Worm (Caenorhabditis elegans): ENCODE measurements around the gene F33H12.7.

F33H12.7 gene

DNA sequence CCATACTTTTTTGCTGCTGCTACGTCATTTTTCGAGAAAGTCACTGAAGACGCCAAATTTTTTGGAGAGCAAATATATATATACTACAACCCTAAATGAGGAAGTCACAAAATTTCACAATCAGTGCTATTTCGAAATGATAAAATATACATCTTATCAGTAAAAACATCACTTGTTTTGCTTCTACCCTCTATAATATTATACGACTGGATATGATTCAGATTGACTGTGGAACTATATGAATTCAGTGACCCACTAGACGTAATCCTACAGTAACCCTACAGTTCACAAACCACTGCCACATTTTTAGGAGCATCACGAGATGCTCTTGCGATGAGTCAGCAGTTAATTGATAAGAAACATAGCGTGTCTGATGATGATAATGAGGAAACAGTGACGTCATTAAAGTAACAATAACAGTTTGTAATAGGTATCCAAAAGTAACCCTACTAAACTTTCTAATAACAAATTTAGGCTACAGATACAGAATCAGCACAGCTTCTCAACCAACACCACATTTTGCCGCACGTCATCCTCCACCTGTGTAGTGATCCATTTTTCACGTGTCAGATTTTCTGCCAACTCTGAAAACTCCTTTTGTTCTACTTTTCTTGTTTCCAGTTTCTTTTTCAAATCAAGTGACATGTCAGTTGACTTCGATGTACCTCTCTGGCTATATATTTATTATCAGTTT is at the start of gene F33H12.7, which contains the start of gene sri-39:
F33H12.7 (minus strand) TSS at position 51 of the 694 bp plus-strand sequence.
sri-39 (plus strand) TSS at position 644 of the 694 bp plus-strand sequence.
- TF ChIP-seq C34B4.2 (tag; optimal IDR thresholded peaks at IDR 0.05) (no peak), snpc-4 (tag; optimal IDR thresholded peaks at IDR 0.05) (no peak), egl-13 (tag; optimal IDR thresholded peaks at IDR 0.05) (no peak), nhr-90 (tag; optimal IDR thresholded peaks at IDR 0.05; ENCODE audit: poor library complexity) (no peak), isw-1 (GFP tag; IDR thresholded peaks at IDR 0.05) (no peak), mef-2 (tag; optimal IDR thresholded peaks at IDR 0.05) (no peak), nhr-84 (tag; optimal IDR thresholded peaks at IDR 0.05) (no peak), nhr-20 (tag; optimal IDR thresholded peaks at IDR 0.05) (no peak), mdl-1 (tag; optimal IDR thresholded peaks at IDR 0.05) (no peak), jun-1 (tag; optimal IDR thresholded peaks at IDR 0.05) (peak; percentile 52), elt-2 (tag; optimal IDR thresholded peaks at IDR 0.05) (peak; percentile 96), ama-1 (optimal IDR thresholded peaks at IDR 0.05) (no peak), skn-1 (tag; optimal IDR thresholded peaks at IDR 0.05) (no peak), fkh-8 (tag; optimal IDR thresholded peaks at IDR 0.05) (no peak), elt-3 (tag; optimal IDR thresholded peaks at IDR 0.05) (no peak), lin-35 (GFP tag; optimal IDR thresholded peaks at IDR 0.05) (peak in 1 of 2 experiments; percentile 12), efl-1 (optimal IDR thresholded peaks at IDR 0.05) (no peak), efl-1 (GFP tag; optimal IDR thresholded peaks at IDR 0.05 in 1 of 2) (peak in 1 of 2 experiments; percentile 74), lin-14 (GFP tag; optimal IDR thresholded peaks at IDR 0.05) (no peak), xbp-1 (tag; optimal IDR thresholded peaks at IDR 0.05) (no peak), fkh-4 (tag; optimal IDR thresholded peaks at IDR 0.05; ENCODE audit: borderline replicate concordance) (no peak), vab-15 (tag; optimal IDR thresholded peaks at IDR 0.05) (no peak)

DNA sequence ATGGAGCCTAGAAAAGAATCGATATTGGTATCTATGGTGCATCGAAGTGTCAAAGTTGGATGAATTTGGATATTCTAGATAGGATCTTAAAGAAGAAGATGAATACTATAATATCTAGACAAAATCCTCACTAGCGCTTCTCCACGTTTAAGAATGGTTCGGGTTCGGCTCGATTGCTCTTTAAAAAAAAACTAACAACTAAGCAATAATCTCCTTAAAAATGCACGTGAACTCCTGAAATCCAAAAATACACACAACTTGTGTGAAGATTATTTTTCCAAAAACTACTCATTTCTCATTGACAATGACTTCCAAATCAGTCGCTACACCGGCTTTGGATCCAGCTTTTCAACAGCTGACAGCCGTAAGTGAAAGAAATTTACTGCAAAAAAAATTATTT is 44.5 kb upstream of the F33H12.7 start, which contains the start of gene D2062.1:
D2062.1 (plus strand) TSS at position 301 of the 400 bp plus-strand sequence.
- TF ChIP-seq aly-2 (tag; optimal IDR thresholded peaks at IDR 0.05) (no peak), unc-30 (tag; optimal IDR thresholded peaks at IDR 0.05) (no peak), alr-1 (tag; optimal IDR thresholded peaks at IDR 0.05; ENCODE audit: borderline replicate concordance) (no peak), nhr-12 (tag; optimal IDR thresholded peaks at IDR 0.05) (no peak), nhr-47 (tag; optimal IDR thresholded peaks at IDR 0.05) (no peak), lin-35 (GFP tag; optimal IDR thresholded peaks at IDR 0.05) (no peak), fkh-4 (tag; optimal IDR thresholded peaks at IDR 0.05; ENCODE audit: borderline replicate concordance) (no peak), C34B4.2 (tag; optimal IDR thresholded peaks at IDR 0.05) (no peak), vab-15 (tag; optimal IDR thresholded peaks at IDR 0.05) (no peak), nhr-20 (tag; optimal IDR thresholded peaks at IDR 0.05) (no peak), unc-62 (GFP tag; optimal IDR thresholded peaks at IDR 0.05) (no peak), tlp-1 (tag; optimal IDR thresholded peaks at IDR 0.05) (no peak), zip-4 (GFP tag; optimal IDR thresholded peaks at IDR 0.05) (no peak), rnt-1 (tag; optimal IDR thresholded peaks at IDR 0.05) (no peak), nhr-77 (tag; optimal IDR thresholded peaks at IDR 0.05) (no peak), ces-1 (GFP tag; optimal IDR thresholded peaks at IDR 0.05) (no peak), nhr-85 (tag) (no peak)

DNA sequence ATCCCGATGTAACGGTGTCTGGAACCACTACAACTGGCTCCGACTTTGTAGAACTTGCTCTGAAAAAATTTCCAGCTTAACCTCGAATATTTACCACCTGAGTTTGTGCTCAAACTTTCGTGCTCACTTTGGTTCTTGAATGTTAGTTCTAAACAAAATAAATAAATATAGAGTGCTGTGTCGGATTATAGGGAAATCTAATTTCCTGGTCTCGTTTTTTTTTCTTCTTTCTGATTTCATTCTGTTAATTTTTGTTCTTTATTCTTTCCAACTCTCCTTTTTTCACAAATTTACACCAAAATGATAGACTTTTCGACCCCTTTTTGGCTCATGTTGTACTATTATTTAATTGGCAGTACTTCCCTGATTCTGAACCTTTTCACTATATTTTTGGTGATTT is 42.6 kb upstream of the F33H12.7 start, which contains the start of gene sri-37:
sri-37 (plus strand) TSS at position 301 of the 400 bp plus-strand sequence.
- TF ChIP-seq tlp-1 (tag; optimal IDR thresholded peaks at IDR 0.05) (no peak), C34B4.2 (tag; optimal IDR thresholded peaks at IDR 0.05) (no peak), ama-1 (optimal IDR thresholded peaks at IDR 0.05) (no peak), ceh-63 (GFP tag; optimal IDR thresholded peaks at IDR 0.05) (no peak), jun-1 (tag; optimal IDR thresholded peaks at IDR 0.05) (no peak), unc-30 (tag; optimal IDR thresholded peaks at IDR 0.05) (no peak), fkh-4 (tag; optimal IDR thresholded peaks at IDR 0.05; ENCODE audit: borderline replicate concordance) (no peak), ztf-11 (tag; optimal IDR thresholded peaks at IDR 0.05) (no peak), fkh-10 (GFP tag; optimal IDR thresholded peaks at IDR 0.05) (no peak), dpl-1 (GFP tag; optimal IDR thresholded peaks at IDR 0.05) (no peak), unc-130 (tag; optimal IDR thresholded peaks at IDR 0.05) (no peak), ceh-88 (GFP tag; IDR thresholded peaks at IDR 0.05) (no peak), hlh-17 (GFP tag; optimal IDR thresholded peaks at IDR 0.05; ENCODE audit: borderline replicate concordance) (no peak), nhr-76 (tag; optimal IDR thresholded peaks at IDR 0.05) (no peak), fkh-8 (tag; optimal IDR thresholded peaks at IDR 0.05) (no peak), nhr-28 (tag; optimal IDR thresholded peaks at IDR 0.05) (no peak), pqm-1 (tag; optimal IDR thresholded peaks at IDR 0.05) (no peak), hpl-2 (GFP tag; optimal IDR thresholded peaks at IDR 0.05) (no peak)

All from whole organism, L1 larva.